Fruit fly (Drosophila melanogaster) whole organism, embryonic: ENCODE data around the gene CG45676.

ENCODE experiments used
- Adf1 ChIP-seq: fragments of 200-800 bp; sonication (Bioruptor generic); IDR thresholded peaks from 2 replicates; pipeline ENCODE4 v1.3.6; 2022; ENCODE audit warnings: missing biosample characterization, missing genetic modification characterization
- Atf3 ChIP-seq: fragments of 200-800 bp; sonication (Bioruptor generic); optimal IDR thresholded peaks from 3 replicates; lab custom pipeline; 2016; ENCODE audit warnings: missing biosample characterization, missing genetic modification characterization
- CG11456 ChIP-seq: fragments of 200-800 bp; sonication (Bioruptor generic); IDR thresholded peaks from 3 replicates; pipeline ENCODE4 v1.3.6; 2022; ENCODE audit warnings: missing biosample characterization, missing genetic modification characterization
- CG12071 ChIP-seq: fragments of 200-800 bp; sonication (Bioruptor generic); optimal IDR thresholded peaks from 3 replicates; lab custom pipeline; 2018; ENCODE audit warnings: missing biosample characterization, mild to moderate bottlenecking, missing genetic modification characterization
- CG12236 ChIP-seq: fragments of 200-800 bp; sonication (Bioruptor generic); optimal IDR thresholded peaks from 2 replicates; lab custom pipeline; 2016; ENCODE audit warnings: missing biosample characterization, missing genetic modification characterization
- CG1233 ChIP-seq: fragments of 200-800 bp; sonication (Bioruptor generic); optimal IDR thresholded peaks from 4 replicates; lab custom pipeline; 2018; ENCODE audit warnings: missing biosample characterization, mild to moderate bottlenecking, missing genetic modification characterization
- CG13624 ChIP-seq: fragments of 200-800 bp; sonication (Bioruptor generic); optimal IDR thresholded peaks from 2 replicates; lab custom pipeline; 2016; ENCODE audit warnings: missing biosample characterization, missing genetic modification characterization
- CG1602 ChIP-seq: fragments of 200-800 bp; sonication (Bioruptor generic); optimal IDR thresholded peaks from 3 replicates; lab custom pipeline; 2016; ENCODE audit warnings: missing biosample characterization, missing genetic modification characterization
- CG2116 ChIP-seq: fragments of 200-800 bp; sonication (Bioruptor generic); optimal IDR thresholded peaks from 3 replicates; lab custom pipeline; 2018; ENCODE audit warnings: missing biosample characterization, mild to moderate bottlenecking, missing genetic modification characterization
- CG2678 ChIP-seq: fragments of 200-800 bp; sonication (Bioruptor generic); optimal IDR thresholded peaks from 3 replicates; lab custom pipeline; 2019; ENCODE audit warnings: missing biosample characterization, mild to moderate bottlenecking, missing genetic modification characterization, moderate library complexity
- CG31224 ChIP-seq: fragments of 200-800 bp; sonication (Bioruptor generic); IDR thresholded peaks from 2 replicates; pipeline ENCODE4 v1.3.6; 2022; ENCODE audit warnings: missing biosample characterization, missing genetic modification characterization
- CG3407 ChIP-seq: fragments of 200-800 bp; sonication (Bioruptor generic); optimal IDR thresholded peaks from 2 replicates; lab custom pipeline; 2018; ENCODE audit warnings: missing biosample characterization, mild to moderate bottlenecking, missing genetic modification characterization
- CG34422 ChIP-seq: fragments of 200-800 bp; sonication (Bioruptor generic); IDR thresholded peaks from 3 replicates; pipeline ENCODE4 v1.3.6; 2022; ENCODE audit warnings: missing biosample characterization, missing genetic modification characterization
- CG3838 ChIP-seq: fragments of 200-800 bp; sonication (Bioruptor generic); optimal IDR thresholded peaks from 3 replicates; lab custom pipeline; 2016; ENCODE audit warnings: missing biosample characterization, missing genetic modification characterization
- CG3847 ChIP-seq: fragments of 200-800 bp; sonication (Bioruptor generic); IDR thresholded peaks from 2 replicates; pipeline ENCODE4 v1.3.6; 2022; ENCODE audit warnings: missing biosample characterization, missing genetic modification characterization
- CG4404 ChIP-seq: fragments of 200-800 bp; sonication (Bioruptor generic); IDR thresholded peaks from 2 replicates; pipeline ENCODE4 v1.3.6; 2022; ENCODE audit warnings: missing biosample characterization, missing genetic modification characterization
- CG6272 ChIP-seq: fragments of 200-800 bp; sonication (Bioruptor generic); IDR thresholded peaks from 2 replicates; pipeline ENCODE4 v1.3.6; 2022; ENCODE audit warnings: missing biosample characterization, missing genetic modification characterization
- CG6689 ChIP-seq: fragments of 200-800 bp; sonication (Bioruptor generic); IDR thresholded peaks from 2 replicates; pipeline ENCODE4 v1.3.6; 2022; ENCODE audit warnings: missing biosample characterization, missing genetic modification characterization
- CG7963 ChIP-seq: fragments of 200-800 bp; sonication (Bioruptor generic); IDR thresholded peaks from 3 replicates; pipeline ENCODE4 v1.3.6; 2022; ENCODE audit warnings: missing biosample characterization, missing genetic modification characterization; ENCODE audit not compliant: partially characterized antibody
- CG8281 ChIP-seq: fragments of 200-800 bp; sonication (Bioruptor generic); optimal IDR thresholded peaks from 2 replicates; lab custom pipeline; 2018; ENCODE audit warnings: missing biosample characterization, mild to moderate bottlenecking, missing genetic modification characterization, moderate library complexity
- CG8478 ChIP-seq: fragments of >200 bp; optimal IDR thresholded peaks from 2 replicates; lab custom pipeline; 2018
- Dbx ChIP-seq: fragments of 200-800 bp; sonication (Bioruptor generic); IDR thresholded peaks from 3 replicates; pipeline ENCODE4 v1.3.6; 2022; ENCODE audit warnings: missing biosample characterization, missing genetic modification characterization
- Doc3 ChIP-seq: fragments of 200-800 bp; sonication (Bioruptor generic); IDR thresholded peaks from 3 replicates; pipeline ENCODE4 v1.3.6; 2022; ENCODE audit warnings: missing biosample characterization, missing genetic modification characterization; ENCODE audit not compliant: partially characterized antibody
- Drgx ChIP-seq: fragments of 200-800 bp; sonication (Bioruptor generic); IDR thresholded peaks from 2 replicates; pipeline ENCODE4 v1.3.6; 2022; ENCODE audit warnings: missing biosample characterization, missing genetic modification characterization
- Eip74EF ChIP-seq, 2 experiments: fragments of 200-800 bp in 1 of 2; fragments of >200 bp in 1 of 2; sonication (Bioruptor generic) in 1 of 2; optimal IDR thresholded peaks; 2 replicates each; lab custom pipeline; 2017 to 2019; ENCODE audit warnings: missing biosample characterization in 2 of 2, missing genetic modification characterization in 2 of 2, mild to moderate bottlenecking in 1 of 2, moderate library complexity in 1 of 2
- HLH4C ChIP-seq: fragments of 200-800 bp; sonication (Bioruptor generic); IDR thresholded peaks from 3 replicates; pipeline ENCODE4 v1.3.6; 2022; ENCODE audit warnings: missing biosample characterization, missing genetic modification characterization; ENCODE audit not compliant: partially characterized antibody
- Hand ChIP-seq: fragments of 200-800 bp; sonication (Bioruptor generic); optimal IDR thresholded peaks from 2 replicates; lab custom pipeline; 2017; ENCODE audit warnings: mild to moderate bottlenecking, missing biosample characterization, missing genetic modification reagents, missing genetic modification characterization
- Hr39 ChIP-seq: fragments of >200 bp; optimal IDR thresholded peaks from 2 replicates; lab custom pipeline; 2017
- Mad ChIP-seq: fragments of 200-800 bp; sonication (Bioruptor generic); optimal IDR thresholded peaks from 2 replicates; lab custom pipeline; 2016; ENCODE audit warnings: missing biosample characterization, missing genetic modification characterization
- Sox102F ChIP-seq: fragments of 200-800 bp; sonication (Bioruptor generic); optimal IDR thresholded peaks from 2 replicates; lab custom pipeline; 2018; ENCODE audit warnings: missing biosample characterization, mild to moderate bottlenecking, missing genetic modification characterization, moderate library complexity
- Stat92E ChIP-seq, 3 experiments: fragments of >200 bp in 2 of 3; fragments of 200-800 bp in 1 of 3; sonication (Bioruptor generic) in 1 of 3; optimal IDR thresholded peaks; 2 replicates each; lab custom pipeline; 2017 to 2019; ENCODE audit warnings: missing biosample characterization in 3 of 3, missing genetic modification characterization in 3 of 3, mild to moderate bottlenecking in 1 of 3, moderate library complexity in 1 of 3
- ap ChIP-seq: fragments of 200-800 bp; sonication (Bioruptor generic); IDR thresholded peaks from 2 replicates; pipeline ENCODE4 v1.3.6; 2022; ENCODE audit warnings: missing biosample characterization, missing genetic modification characterization
- cg ChIP-seq: fragments of 200-800 bp; sonication (Bioruptor generic); optimal IDR thresholded peaks from 3 replicates; lab custom pipeline; 2019; ENCODE audit warnings: missing biosample characterization, mild to moderate bottlenecking, missing genetic modification characterization, moderate library complexity
- ci ChIP-seq: fragments of 200-800 bp; sonication (Bioruptor generic); IDR thresholded peaks from 3 replicates; pipeline ENCODE4 v1.3.6; 2022; ENCODE audit warnings: missing biosample characterization, missing genetic modification characterization
- da ChIP-seq: fragments of 200-800 bp; sonication (Bioruptor generic); optimal IDR thresholded peaks from 2 replicates; lab custom pipeline; 2016; ENCODE audit warnings: missing biosample characterization, missing genetic modification characterization
- dpn ChIP-seq, 2 experiments: fragments of 200-800 bp; sonication (Bioruptor generic); optimal IDR thresholded peaks; 3 replicates each; lab custom pipeline; 2016; ENCODE audit warnings: missing biosample characterization in 2 of 2, missing genetic modification characterization in 2 of 2
- emc ChIP-seq: fragments of 200-800 bp; sonication (Bioruptor generic); optimal IDR thresholded peaks from 2 replicates; lab custom pipeline; 2016; ENCODE audit warnings: missing biosample characterization, missing genetic modification characterization
- en ChIP-seq: fragments of 200-800 bp; sonication (Bioruptor generic); optimal IDR thresholded peaks from 2 replicates; lab custom pipeline; 2016; ENCODE audit warnings: missing biosample characterization, missing genetic modification characterization
- hb ChIP-seq: fragments of 200-800 bp; sonication (Bioruptor generic); IDR thresholded peaks from 3 replicates; pipeline ENCODE4 v1.3.6; 2022; ENCODE audit warnings: missing biosample characterization, missing genetic modification characterization; ENCODE audit not compliant: partially characterized antibody
- lilli ChIP-seq: fragments of 200-800 bp; sonication (Bioruptor generic); optimal IDR thresholded peaks from 3 replicates; lab custom pipeline; 2016; ENCODE audit warnings: missing biosample characterization, missing genetic modification characterization
- lmd ChIP-seq: fragments of 200-800 bp; sonication (Bioruptor generic); IDR thresholded peaks from 2 replicates; pipeline ENCODE4 v1.3.6; 2022; ENCODE audit warnings: missing biosample characterization, missing genetic modification characterization
- mirr ChIP-seq: fragments of 200-800 bp; sonication (Bioruptor generic); optimal IDR thresholded peaks from 3 replicates; lab custom pipeline; 2018; ENCODE audit warnings: missing biosample characterization, mild to moderate bottlenecking, missing genetic modification characterization
- org-1 ChIP-seq: fragments of 200-800 bp; sonication (Bioruptor generic); optimal IDR thresholded peaks from 2 replicates; lab custom pipeline; 2017; ENCODE audit warnings: missing biosample characterization, missing genetic modification characterization
- peb ChIP-seq: fragments of 200-800 bp; sonication (Bioruptor generic); IDR thresholded peaks from 2 replicates; pipeline ENCODE4 v1.3.6; 2022; ENCODE audit warnings: missing biosample characterization, missing genetic modification characterization
- ranshi ChIP-seq: fragments of 200-800 bp; sonication (Bioruptor generic); IDR thresholded peaks from 2 replicates; pipeline ENCODE4 v1.3.6; 2022; ENCODE audit warnings: missing biosample characterization, missing genetic modification characterization
- sob ChIP-seq: fragments of 200-800 bp; sonication (Bioruptor generic); IDR thresholded peaks from 2 replicates; pipeline ENCODE4 v1.3.6; 2022; ENCODE audit warnings: missing biosample characterization, missing genetic modification characterization
- tio ChIP-seq: fragments of 200-800 bp; sonication (Bioruptor generic); optimal IDR thresholded peaks from 2 replicates; lab custom pipeline; 2017; ENCODE audit warnings: missing biosample characterization, missing genetic modification characterization, inconsistent platforms
- tll ChIP-seq, 2 experiments: fragments of 200-800 bp in 1 of 2; fragments of >200 bp in 1 of 2; sonication (Bioruptor generic) in 1 of 2; optimal IDR thresholded peaks; 2 replicates each; lab custom pipeline; 2017 to 2019; ENCODE audit warnings: missing biosample characterization in 2 of 2, missing genetic modification characterization in 2 of 2, mild to moderate bottlenecking in 1 of 2, moderate library complexity in 1 of 2
- trh ChIP-seq: fragments of 200-800 bp; sonication (Bioruptor generic); optimal IDR thresholded peaks from 2 replicates; lab custom pipeline; 2016; ENCODE audit warnings: missing biosample characterization, missing genetic modification characterization

Gene CG45676

dm6 chr3R:11372053-11373016 is 46.4 kb upstream of the CG45676 start (continued):
- TF ChIP-seq CG12236 (GFP tag; lab: Kevin White, UChicago) (no peak), org-1 (GFP tag; lab: Kevin White, UChicago) (peak; percentile 2), Adf1 (GFP tag; lab: Robert Waterston, UW) (peak; percentile 98), da (GFP tag; lab: Kevin White, UChicago) (no peak), peb (no peak), CG31224 (no peak), CG6689 (GFP tag; lab: Robert Waterston, UW) (no peak), CG8478 (peak; percentile 94), ap (GFP tag; lab: Robert Waterston, UW) (no peak), CG8281 (no peak), cg (GFP tag; lab: Kevin White, UChicago) (peak; percentile 97), Sox102F (GFP tag; lab: Kevin White, UChicago) (no peak), CG12071 (GFP tag; lab: Kevin White, UChicago) (no peak), Eip74EF (GFP tag; optimal IDR thresholded peaks at IDR 0.05; lab: Kevin White, UChicago) (no peak), Stat92E (GFP tag; optimal IDR thresholded peaks at IDR 0.05; lab: Kevin White, UChicago) (peak in 1 of 3 experiments; percentile 64), CG6272 (GFP tag; lab: Robert Waterston, UW) (0 out of 2 replicates have a peak, but pooled peaks have one; percentile 28), lilli (no peak), en (GFP tag; lab: Kevin White, UChicago) (no peak), lmd (no peak), CG11456 (no peak), Hand (no peak), CG2678 (tag; lab: Kevin White, UChicago) (no peak), Hr39 (lab: Kevin White, UChicago) (no peak), tio (GFP tag; lab: Kevin White, UChicago) (no peak), trh (GFP tag; lab: Kevin White, UChicago) (no peak), CG13624 (no peak), CG34422 (GFP tag; lab: Robert Waterston, UW) (0 out of 3 replicates have a peak, but pooled peaks have one; percentile 27), CG3407 (GFP tag; lab: Kevin White, UChicago) (no peak), dpn (GFP tag; optimal IDR thresholded peaks at IDR 0.05; lab: Kevin White, UChicago) (peak in 1 of 2 experiments; percentile 27), ci (GFP tag; lab: Robert Waterston, UW) (peak; percentile 73; the same call in 2 of the 3 replicates), Mad (GFP tag; lab: Kevin White, UChicago) (no peak), hb (GFP tag; lab: Robert Waterston, UW) (no peak), Atf3 (GFP tag; lab: Kevin White, UChicago) (peak; percentile 16), CG2116 (GFP tag; lab: Kevin White, UChicago) (peak; percentile 11), mirr (no peak), emc (GFP tag; lab: Kevin White, UChicago) (no peak), ranshi (GFP tag; lab: Robert Waterston, UW) (no peak), sob (peak; percentile 62; the same call in 1 of the 2 replicates), Dbx (GFP tag; lab: Robert Waterston, UW) (no peak), CG4404 (GFP tag; lab: Robert Waterston, UW) (no peak), CG1233 (no peak), CG1602 (GFP tag; lab: Kevin White, UChicago) (no peak), HLH4C (0 out of 3 replicates have a peak, but pooled peaks have one; percentile 31), Doc3 (GFP tag; lab: Robert Waterston, UW) (no peak), CG7963 (0 out of 3 replicates have a peak, but pooled peaks have one; percentile 44), Drgx (no peak), CG3847 (GFP tag; lab: Robert Waterston, UW) (no peak), CG3838 (GFP tag; lab: Kevin White, UChicago) (no peak), tll (GFP tag; optimal IDR thresholded peaks at IDR 0.05; lab: Kevin White, UChicago) (peak in 1 of 2 experiments; percentile 96)
